Worm (Caenorhabditis elegans) whole organism, late embryonic: ENCODE measurements around the gene F41B5.12.

ENCODE experiments used
- C08G9.2 ChIP-seq: sonication (generic microtip); optimal IDR thresholded peaks from 2 replicates; lab custom pipeline; 2016; ENCODE audit warnings: mild to moderate bottlenecking, missing genetic modification characterization, moderate library complexity, missing compliant biosample characterization
- C38D4.7 ChIP-seq: fragments of 200-800 bp; sonication (Bioruptor generic); optimal IDR thresholded peaks from 2 replicates; lab custom pipeline; 2018; ENCODE audit warnings: mild to moderate bottlenecking, missing genetic modification characterization, moderate library complexity, missing compliant biosample characterization
- F13H6.1 ChIP-seq: sonication (generic microtip); optimal IDR thresholded peaks from 2 replicates; lab custom pipeline; 2016; ENCODE audit warnings: missing genetic modification characterization, missing compliant biosample characterization
- T23F11.4 ChIP-seq: fragments of 200-800 bp; sonication (Bioruptor generic); optimal IDR thresholded peaks from 2 replicates; lab custom pipeline; 2018; ENCODE audit warnings: mild to moderate bottlenecking, missing genetic modification characterization, missing compliant biosample characterization
- ceh-14 ChIP-seq: sonication (generic microtip); optimal IDR thresholded peaks from 2 replicates; lab custom pipeline; 2016; ENCODE audit warnings: missing genotype, missing genetic modification characterization, missing compliant biosample characterization
- ceh-18 ChIP-seq: sonication (generic microtip); optimal IDR thresholded peaks from 2 replicates; lab custom pipeline; 2016; ENCODE audit warnings: missing genetic modification characterization, missing compliant biosample characterization
- ceh-19 ChIP-seq: fragments of 200-800 bp; sonication (Bioruptor generic); optimal IDR thresholded peaks from 2 replicates; lab custom pipeline; 2018; ENCODE audit warnings: mild to moderate bottlenecking, missing genetic modification characterization, missing compliant biosample characterization
- ceh-31 ChIP-seq: sonication (generic microtip); optimal IDR thresholded peaks from 2 replicates; lab custom pipeline; 2016; ENCODE audit warnings: missing genetic modification characterization, missing compliant biosample characterization
- ceh-48 ChIP-seq: sonication (generic microtip); optimal IDR thresholded peaks from 2 replicates; lab custom pipeline; 2016; ENCODE audit warnings: missing genetic modification characterization, inconsistent platforms, missing compliant biosample characterization
- dmd-4 ChIP-seq: sonication (generic microtip); optimal IDR thresholded peaks from 2 replicates; lab custom pipeline; 2016; ENCODE audit warnings: borderline replicate concordance, missing genetic modification characterization, missing compliant biosample characterization
- dve-1 ChIP-seq: sonication (generic microtip); optimal IDR thresholded peaks from 2 replicates; lab custom pipeline; 2017; ENCODE audit warnings: antibody characterized with exemption, mild to moderate bottlenecking, missing genetic modification characterization, missing compliant biosample characterization
- elt-2 ChIP-seq: sonication (generic microtip); optimal IDR thresholded peaks from 2 replicates; lab custom pipeline; 2016; ENCODE audit warnings: missing genetic modification reagents, missing genetic modification characterization, missing compliant biosample characterization
- ets-4 ChIP-seq: sonication (generic microtip); optimal IDR thresholded peaks from 2 replicates; lab custom pipeline; 2016; ENCODE audit warnings: missing genetic modification characterization, missing compliant biosample characterization
- fkh-10 ChIP-seq: fragments of 150-350 bp; optimal IDR thresholded peaks from 2 replicates; lab custom pipeline; 2014; ENCODE audit warnings: missing biosample characterization, missing genetic modification reagents, missing genetic modification characterization
- fkh-6 ChIP-seq: sonication (generic microtip); optimal IDR thresholded peaks from 2 replicates; lab custom pipeline; 2016; ENCODE audit warnings: missing genetic modification characterization, missing compliant biosample characterization
- gmeb-2 ChIP-seq: sonication (generic microtip); optimal IDR thresholded peaks from 2 replicates; lab custom pipeline; 2016; ENCODE audit warnings: missing genetic modification characterization, inconsistent platforms, missing compliant biosample characterization
- hlh-13 ChIP-seq: fragments of 200-800 bp; sonication (Bioruptor generic); optimal IDR thresholded peaks from 2 replicates; lab custom pipeline; 2018; ENCODE audit warnings: mild to moderate bottlenecking, missing genetic modification characterization, missing compliant biosample characterization
- hlh-30 ChIP-seq: sonication (generic microtip); optimal IDR thresholded peaks from 2 replicates; lab custom pipeline; 2017; ENCODE audit warnings: antibody characterized with exemption, missing genetic modification characterization, missing compliant biosample characterization; ENCODE audit not compliant: insufficient read depth
- lin-11 ChIP-seq: fragments of 200-800 bp; sonication (Bioruptor generic); optimal IDR thresholded peaks from 2 replicates; lab custom pipeline; 2018; ENCODE audit warnings: mild to moderate bottlenecking, missing genetic modification characterization, missing compliant biosample characterization
- nfya-1 ChIP-seq: sonication (generic microtip); optimal IDR thresholded peaks from 2 replicates; lab custom pipeline; 2017; ENCODE audit warnings: missing genetic modification characterization, mild to moderate bottlenecking, missing compliant biosample characterization, antibody characterized with exemption, moderate library complexity
- odd-2 ChIP-seq: sonication (generic microtip); optimal IDR thresholded peaks from 2 replicates; lab custom pipeline; 2017; ENCODE audit warnings: antibody characterized with exemption, mild to moderate bottlenecking, missing genetic modification characterization, missing compliant biosample characterization
- pax-1 ChIP-seq: fragments of 150-350 bp; optimal IDR thresholded peaks from 2 replicates; lab custom pipeline; 2014; ENCODE audit warnings: missing biosample characterization, missing genetic modification characterization
- pha-4 ChIP-seq: fragments of 150-350 bp; optimal IDR thresholded peaks from 2 replicates; lab custom pipeline; 2018; ENCODE audit warnings: missing biosample characterization, missing genetic modification reagents, missing genetic modification characterization
- pqm-1 ChIP-seq: sonication (generic microtip); optimal IDR thresholded peaks from 2 replicates; lab custom pipeline; 2016; ENCODE audit warnings: missing genetic modification characterization, missing compliant biosample characterization
- pros-1 ChIP-seq: fragments of 150-350 bp; optimal IDR thresholded peaks from 2 replicates; lab custom pipeline; 2014; ENCODE audit warnings: missing biosample characterization, missing genetic modification reagents, missing genetic modification characterization
- ref-2 ChIP-seq: sonication (generic microtip); optimal IDR thresholded peaks from 2 replicates; lab custom pipeline; 2016; ENCODE audit warnings: missing genetic modification characterization, missing compliant biosample characterization
- sdc-2 ChIP-seq: sonication (generic microtip); optimal IDR thresholded peaks from 2 replicates; lab custom pipeline; 2016; ENCODE audit warnings: missing genotype, missing genetic modification characterization, missing compliant biosample characterization
- sox-2 ChIP-seq: fragments of 200-800 bp; sonication (Bioruptor generic); IDR thresholded peaks from 2 replicates; pipeline ENCODE4 v1.3.6; 2022; ENCODE audit warnings: missing genetic modification reagents, missing genetic modification characterization, missing compliant biosample characterization
- sox-4 ChIP-seq: sonication (generic microtip); optimal IDR thresholded peaks from 2 replicates; lab custom pipeline; 2017; ENCODE audit warnings: mild to moderate bottlenecking, missing genetic modification characterization, inconsistent platforms, missing compliant biosample characterization
- syd-9 ChIP-seq: sonication (generic microtip); optimal IDR thresholded peaks from 2 replicates; lab custom pipeline; 2016; ENCODE audit warnings: mild to moderate bottlenecking, missing genetic modification characterization, moderate library complexity, missing compliant biosample characterization
- tbx-2 ChIP-seq: sonication (generic microtip); optimal IDR thresholded peaks from 2 replicates; lab custom pipeline; 2016; ENCODE audit warnings: missing genetic modification characterization, missing compliant biosample characterization
- tbx-7 ChIP-seq: sonication (generic microtip); optimal IDR thresholded peaks from 2 replicates; lab custom pipeline; 2016; ENCODE audit warnings: missing genotype, missing genetic modification characterization, missing compliant biosample characterization
- ttx-3 ChIP-seq: sonication (generic microtip); optimal IDR thresholded peaks from 2 replicates; lab custom pipeline; 2016; ENCODE audit warnings: missing genetic modification reagents, missing genetic modification characterization, missing compliant biosample characterization
- unc-3 ChIP-seq, 2 experiments: fragments of 200-800 bp in 1 of 2; sonication (Bioruptor generic) in 1 of 2; sonication (generic microtip) in 1 of 2; conservative IDR thresholded peaks in 1 of 2; optimal IDR thresholded peaks in 1 of 2; 2 replicates each; pipeline versions ENCODE4 v1.3.6 to Lab custom; 2016 to 2022; ENCODE audit warnings: missing compliant biosample characterization in 2 of 2, missing genetic modification characterization in 2 of 2, missing genetic modification reagents in 1 of 2
- unc-42 ChIP-seq: sonication (generic microtip); optimal IDR thresholded peaks from 2 replicates; lab custom pipeline; 2016; ENCODE audit warnings: missing genotype, missing genetic modification characterization, missing compliant biosample characterization
- unc-86 ChIP-seq: sonication (generic microtip); optimal IDR thresholded peaks from 2 replicates; lab custom pipeline; 2016; ENCODE audit warnings: missing genetic modification characterization, missing compliant biosample characterization
- ztf-16 ChIP-seq: sonication (generic microtip); optimal IDR thresholded peaks from 2 replicates; lab custom pipeline; 2017; ENCODE audit warnings: missing genetic modification characterization, missing compliant biosample characterization

The F41B5.12 gene

ce11 chrV:2218803-2219202, 42.0 kb upstream of the F41B5.12 start, which contains the start of gene nhr-56:
nhr-56 (plus strand) TSS chrV:2219004.
- TF ChIP-seq sdc-2 (no peak), nfya-1 (no peak), hlh-30 (tag; lab: Kevin White, UChicago) (peak; percentile 22), pax-1 (no peak), sox-4 (tag; lab: Kevin White, UChicago) (no peak), pha-4 (tag; lab: Kevin White, UChicago) (no peak)

ce11 chrV:2221764-2222163, 39.0 kb upstream of the F41B5.12 start, which contains the start of gene nhr-128:
nhr-128 (plus strand) TSS chrV:2222064.
- TF ChIP-seq C08G9.2 (tag; lab: Kevin White, UChicago) = no peak
- TF ChIP-seq sox-4 (tag; lab: Kevin White, UChicago) = no peak
- TF ChIP-seq pros-1 (tag; lab: Kevin White, UChicago) = no peak
- TF ChIP-seq gmeb-2 = no peak
- TF ChIP-seq ref-2 (tag; lab: Kevin White, UChicago) = no peak
- no peak for TF ChIP-seq T23F11.4
- no peak for TF ChIP-seq sdc-2
- TF ChIP-seq ttx-3 (tag; lab: Kevin White, UChicago) = no peak
- TF ChIP-seq odd-2 (tag; lab: Kevin White, UChicago) = no peak
- TF ChIP-seq ets-4 (tag; lab: Kevin White, UChicago) = no peak
- TF ChIP-seq C38D4.7 = no peak
- no peak for TF ChIP-seq fkh-6 (tag; lab: Kevin White, UChicago)
- TF ChIP-seq elt-2 (tag; lab: Kevin White, UChicago) = no peak
- TF ChIP-seq unc-42 (tag; lab: Kevin White, UChicago) = no peak
- no peak for TF ChIP-seq ceh-14 (tag; lab: Kevin White, UChicago)
- no peak for TF ChIP-seq ztf-16 (tag; lab: Kevin White, UChicago)
- TF ChIP-seq F13H6.1 = no peak
- no peak for TF ChIP-seq fkh-10 (GFP tag; lab: Kevin White, UChicago)
- no peak for TF ChIP-seq tbx-7 (tag; lab: Kevin White, UChicago)
- no peak for TF ChIP-seq hlh-13 (GFP tag; lab: Kevin White, UChicago)

ce11 chrV:2225130-2225529, 35.6 kb upstream of the F41B5.12 start, which contains the start of gene nhr-103:
nhr-103 (plus strand) TSS chrV:2225430.
- TF ChIP-seq lin-11 (tag; lab: Kevin White, UChicago) (no peak), syd-9 (no peak), ceh-18 (tag; lab: Kevin White, UChicago) (no peak), pqm-1 (tag; lab: Kevin White, UChicago) (no peak), tbx-2 (tag; lab: Kevin White, UChicago) (no peak), elt-2 (tag; lab: Kevin White, UChicago) (no peak), sox-2 (GFP tag; lab: Robert Waterston, UW) (no peak), unc-86 (tag; lab: Kevin White, UChicago) (no peak), ceh-19 (GFP tag; lab: Kevin White, UChicago) (no peak), ceh-31 (tag; lab: Kevin White, UChicago) (no peak), ceh-48 (tag; lab: Kevin White, UChicago) (no peak), C08G9.2 (tag; lab: Kevin White, UChicago) (no peak), dmd-4 (no peak), fkh-10 (GFP tag; lab: Kevin White, UChicago) (no peak), dve-1 (tag; lab: Kevin White, UChicago) (no peak), unc-3 (GFP tag; conservative IDR thresholded peaks at IDR 0.05; lab: Robert Waterston, UW) (no peak), unc-3 (tag; optimal IDR thresholded peaks at IDR 0.05; lab: Kevin White, UChicago) (no peak)
